Worm (Caenorhabditis elegans) whole organism, L1 larva: ENCODE measurements around the gene srx-43.

Experiments used
- ama-1 ChIP-seq: fragments of 150-350 bp; optimal IDR thresholded peaks from 2 replicates; lab custom pipeline; 2014
- isw-1 ChIP-seq: fragments of 200-800 bp; sonication (Bioruptor generic); IDR thresholded peaks from 2 replicates; pipeline ENCODE4 v1.3.6; 2022; ENCODE audit warnings: missing genetic modification characterization, missing compliant biosample characterization
- nhr-28 ChIP-seq: fragments of 150-350 bp; optimal IDR thresholded peaks from 2 replicates; lab custom pipeline; 2014; ENCODE audit warnings: missing biosample characterization, missing genetic modification characterization

DNA sequence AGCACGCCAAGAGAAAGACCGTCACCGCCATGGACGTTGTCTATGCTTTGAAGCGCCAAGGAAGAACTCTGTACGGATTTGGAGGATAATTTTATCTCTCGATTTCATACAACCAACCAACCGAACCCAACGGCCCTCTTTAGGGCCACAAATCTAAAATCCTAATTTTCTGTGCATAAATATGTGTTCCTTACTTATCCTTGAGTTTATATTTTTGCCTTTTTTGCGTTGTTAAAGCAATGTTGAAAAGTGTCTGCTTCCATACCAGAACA, 24.9 kb downstream of the srx-43 start:
- TF ChIP-seq nhr-28 (tag; lab: Kevin White, UChicago), result no peak
- TF ChIP-seq ama-1 (lab: Kevin White, UChicago), result no peak
- TF ChIP-seq isw-1 (GFP tag; lab: Robert Waterston, UW), result no peak
